Comparison of ENCODE assay signal across 3 worm cellular contexts in genomic region chrII:5301810-5302209, ce11.
TF ChIP-seq lines count a peak whose summit lies in the region.

No protein-coding gene starts in this region.

TF ChIP-seq in whole organism, L1 larva, 84 proteins besides CTCF, POLR2A, EP300 and RAD21:
- TF ChIP-seq unc-98 (GFP tag; IDR thresholded peaks at IDR 0.05; lab: Robert Waterston, UW) (no peak), aha-1 (tag; optimal IDR thresholded peaks at IDR 0.05; lab: Kevin White, UChicago) (no peak), unc-86 (tag; optimal IDR thresholded peaks at IDR 0.05; lab: Kevin White, UChicago) (no peak), ceh-82 (tag; optimal IDR thresholded peaks at IDR 0.05; lab: Kevin White, UChicago) (peak in 1 of 3 experiments; percentile 8), lin-14 (GFP tag; optimal IDR thresholded peaks at IDR 0.05; lab: Kevin White, UChicago) (peak; percentile 71)

TF ChIP-seq in whole organism, L2 larva, 48 proteins besides CTCF, POLR2A, EP300 and RAD21:
- TF ChIP-seq C34F6.9 (tag; optimal IDR thresholded peaks at IDR 0.05; lab: Kevin White, UChicago): peak; percentile 15
- peak; percentile 66 for TF ChIP-seq unc-55 (GFP tag; optimal IDR thresholded peaks at IDR 0.05; lab: Kevin White, UChicago)
- peak; percentile 38 for TF ChIP-seq sma-9 (GFP tag; optimal IDR thresholded peaks at IDR 0.05; lab: Kevin White, UChicago)
- no peak for TF ChIP-seq sma-9 (tag; optimal IDR thresholded peaks at IDR 0.05; lab: Kevin White, UChicago)
- TF ChIP-seq nhr-129 (tag; optimal IDR thresholded peaks at IDR 0.05; lab: Kevin White, UChicago): no peak
- TF ChIP-seq ztf-4 (tag; optimal IDR thresholded peaks at IDR 0.05; lab: Kevin White, UChicago): no peak
- peak; percentile 3 for TF ChIP-seq zag-1 (tag; optimal IDR thresholded peaks at IDR 0.05; lab: Kevin White, UChicago)
- TF ChIP-seq nhr-21 (tag; optimal IDR thresholded peaks at IDR 0.05; lab: Kevin White, UChicago): no peak
- no peak for TF ChIP-seq lin-13 (GFP tag; optimal IDR thresholded peaks at IDR 0.05; lab: Kevin White, UChicago)
- TF ChIP-seq fos-1 (tag; optimal IDR thresholded peaks at IDR 0.05; lab: Kevin White, UChicago): no peak

TF ChIP-seq in whole organism, L4 larva, 104 proteins besides CTCF, POLR2A, EP300 and RAD21:
- no peak for TF ChIP-seq ctbp-1 (GFP tag; IDR thresholded peaks at IDR 0.05; lab: Robert Waterston, UW)
- peak in 1 of 2 experiments; percentile 50 for TF ChIP-seq unc-62 (GFP tag; optimal IDR thresholded peaks at IDR 0.05 in 1 of 2; lab: Kevin White, UChicago)
- no peak for TF ChIP-seq unc-62 (tag; optimal IDR thresholded peaks at IDR 0.05; lab: Kevin White, UChicago)
- peak; percentile 25 for TF ChIP-seq fkh-10 (GFP tag; optimal IDR thresholded peaks at IDR 0.05; lab: Kevin White, UChicago)
- TF ChIP-seq aha-1 (tag; lab: Kevin White, UChicago): peak; percentile 81
- TF ChIP-seq ceh-20 (GFP tag; IDR thresholded peaks at IDR 0.05; lab: Robert Waterston, UW): no peak

Comparison
In these comparisons a context has a peak if more than half of its experiments do, and no peak if none do; other contexts are left out.
1. Of the 29 proteins assayed by ChIP-seq in both whole organism, L4 larva and whole organism, L1 larva: peak only in whole organism, L4 larva: aha-1 and fkh-10; only in whole organism, L1 larva: none; in both: none; in neither: 25; mixed calls (peak in some experiments, not most) for 2.